Worm (Caenorhabditis elegans) whole organism, L4 larva: ENCODE results near the gene bath-37.

Experiments
- ama-1 ChIP-seq: fragments of 150-350 bp; optimal IDR thresholded peaks from 2 replicates; lab custom pipeline; 2014; ENCODE audit warnings: inconsistent platforms, mixed read lengths
- ceh-32 ChIP-seq: sonication (generic microtip); optimal IDR thresholded peaks from 2 replicates; lab custom pipeline; 2016; ENCODE audit warnings: mild to moderate bottlenecking, missing genetic modification characterization, missing compliant biosample characterization; ENCODE audit not compliant: poor library complexity
- ceh-82 ChIP-seq: sonication (generic microtip); optimal IDR thresholded peaks from 2 replicates; lab custom pipeline; 2017; ENCODE audit warnings: missing biosample characterization, missing genetic modification characterization
- cey-2 ChIP-seq: sonication (generic microtip); optimal IDR thresholded peaks from 3 replicates; lab custom pipeline; 2017; ENCODE audit warnings: missing genetic modification characterization, mild to moderate bottlenecking, missing compliant biosample characterization, antibody characterized with exemption, borderline replicate concordance; ENCODE audit not compliant: insufficient read depth
- lin-39 ChIP-seq: fragments of 150-350 bp; optimal IDR thresholded peaks from 2 replicates; lab custom pipeline; 2014; ENCODE audit warnings: missing biosample characterization, missing genetic modification reagents, missing genetic modification characterization
- madf-5 ChIP-seq, 2 experiments: fragments of 200-800 bp; sonication (Bioruptor generic); IDR thresholded peaks; 2 replicates each; pipeline ENCODE4 v1.3.6; 2022; ENCODE audit warnings: missing compliant biosample characterization in 2 of 2, missing genetic modification characterization in 2 of 2
- php-3 ChIP-seq: fragments of 200-800 bp; sonication (Bioruptor generic); IDR thresholded peaks from 2 replicates; pipeline ENCODE4 v1.3.6; 2022; ENCODE audit warnings: missing genetic modification reagents, missing genetic modification characterization, missing compliant biosample characterization
- rbr-2 ChIP-seq: sonication (generic microtip); optimal IDR thresholded peaks from 2 replicates; lab custom pipeline; 2016; ENCODE audit warnings: missing genotype, missing genetic modification characterization, missing compliant biosample characterization
- snpc-4 ChIP-seq: fragments of 150-350 bp; optimal IDR thresholded peaks from 2 replicates; lab custom pipeline; 2014; ENCODE audit warnings: missing biosample characterization, missing genetic modification characterization
- unc-130 ChIP-seq: sonication (generic microtip); optimal IDR thresholded peaks from 2 replicates; lab custom pipeline; 2016; ENCODE audit warnings: missing genetic modification reagents, missing genetic modification characterization, missing compliant biosample characterization
- zfp-3 ChIP-seq: fragments of 200-800 bp; sonication (Bioruptor generic); conservative IDR thresholded peaks from 2 replicates; pipeline ENCODE4 v1.3.6; 2022; ENCODE audit warnings: missing genetic modification reagents, missing genetic modification characterization, missing compliant biosample characterization

- TF ChIP-seq ceh-82 (tag; lab: Kevin White, UChicago): no peak
- TF ChIP-seq rbr-2 (tag; lab: Kevin White, UChicago): no peak
- TF ChIP-seq unc-130 (GFP tag; lab: Kevin White, UChicago): no peak
- TF ChIP-seq ama-1 (lab: Kevin White, UChicago): peak; percentile 84
- no peak for TF ChIP-seq zfp-3
- TF ChIP-seq snpc-4 (tag; lab: Kevin White, UChicago): no peak
- TF ChIP-seq cey-2 (tag; lab: Kevin White, UChicago): no peak
- TF ChIP-seq lin-39 (tag; lab: Kevin White, UChicago): no peak
- TF ChIP-seq madf-5 (GFP tag; IDR thresholded peaks at IDR 0.05; lab: Robert Waterston, UW): no peak
- TF ChIP-seq php-3: 0 out of 2 replicates have a peak, but pooled peaks have one; percentile 15
- TF ChIP-seq ceh-32: no peak
These were observed 20.2 kb downstream of the bath-37 start for ce11 chrIV:12088898-12089297.
